Fruit fly (Drosophila melanogaster): Measurements from ENCODE around the gene Pex12.

Gene Pex12

dm6 chr2L:855052-855547 lies 39.3 kb downstream of the Pex12 start, which contains the start of gene CG13949 (continued):
- TF ChIP-seq Hsf (GFP tag; optimal IDR thresholded peaks at IDR 0.05): peak; percentile 64
- peak; percentile 73; the same call in 1 of the 2 replicates for TF ChIP-seq Ada2b (GFP tag; IDR thresholded peaks at IDR 0.05)
- peak; percentile 26; the same call in 1 of the 2 replicates for TF ChIP-seq CG2129 (GFP tag; IDR thresholded peaks at IDR 0.05; ENCODE audit: partially characterized antibody)
- TF ChIP-seq sima (GFP tag; optimal IDR thresholded peaks at IDR 0.05): no peak
- peak; percentile 37 for TF ChIP-seq cwo (GFP tag; optimal IDR thresholded peaks at IDR 0.05)
- TF ChIP-seq CG8290 (GFP tag; optimal IDR thresholded peaks at IDR 0.05): peak; percentile 49
- TF ChIP-seq CG8290 (tag; optimal IDR thresholded peaks at IDR 0.05): peak in 1 of 2 experiments; percentile 80
- peak; percentile 85 for TF ChIP-seq zf30C (GFP tag; optimal IDR thresholded peaks at IDR 0.05)
- no peak for TF ChIP-seq otp (GFP tag; IDR thresholded peaks at IDR 0.05)
- peak; percentile 32 for TF ChIP-seq scrt (GFP tag; optimal IDR thresholded peaks at IDR 0.05)
- no peak for TF ChIP-seq CG10274 (GFP tag; optimal IDR thresholded peaks at IDR 0.05)
- TF ChIP-seq CG7987 (GFP tag; optimal IDR thresholded peaks at IDR 0.05): no peak
- TF ChIP-seq HHEX (GFP tag; optimal IDR thresholded peaks at IDR 0.05): peak; percentile 10
- TF ChIP-seq hb (GFP tag; IDR thresholded peaks at IDR 0.05; ENCODE audit: partially characterized antibody): no peak
- peak; percentile 79 for TF ChIP-seq gro (GFP tag; optimal IDR thresholded peaks at IDR 0.05)
- peak; percentile 57 for TF ChIP-seq HLH54F (GFP tag; optimal IDR thresholded peaks at IDR 0.05)
- peak; percentile 55 for TF ChIP-seq pzg (GFP tag; optimal IDR thresholded peaks at IDR 0.05)
- TF ChIP-seq CG3995 (GFP tag; optimal IDR thresholded peaks at IDR 0.05): peak; percentile 70
- TF ChIP-seq bsh (GFP tag; optimal IDR thresholded peaks at IDR 0.05): peak in 1 of 2 experiments; percentile 58
- TF ChIP-seq CG11723 (GFP tag; optimal IDR thresholded peaks at IDR 0.05): no peak
- peak; percentile 47 for TF ChIP-seq ssp (GFP tag; IDR thresholded peaks at IDR 0.05)
- peak; percentile 32 for TF ChIP-seq Hmx (GFP tag; optimal IDR thresholded peaks at IDR 0.05)
- TF ChIP-seq Myb (GFP tag; optimal IDR thresholded peaks at IDR 0.05): peak; percentile 100
- TF ChIP-seq lilli (GFP tag; optimal IDR thresholded peaks at IDR 0.05): peak; percentile 63
- TF ChIP-seq CG7786 (GFP tag; optimal IDR thresholded peaks at IDR 0.05): no peak
- no peak for TF ChIP-seq CG9437 (GFP tag; optimal IDR thresholded peaks at IDR 0.05)
- TF ChIP-seq Pdp1 (GFP tag; optimal IDR thresholded peaks at IDR 0.05): peak; percentile 1 to 66
- TF ChIP-seq sna (GFP tag; IDR thresholded peaks at IDR 0.05; ENCODE audit: partially characterized antibody): no peak
- TF ChIP-seq MBD-R2 (GFP tag; IDR thresholded peaks at IDR 0.05): peak; percentile 82
- peak; percentile 54 for TF ChIP-seq CG2116 (GFP tag; optimal IDR thresholded peaks at IDR 0.05)
- TF ChIP-seq Hey (tag; optimal IDR thresholded peaks at IDR 0.05): no peak
- TF ChIP-seq salm (tag; optimal IDR thresholded peaks at IDR 0.05): peak; percentile 41
- TF ChIP-seq CG17802 (tag; optimal IDR thresholded peaks at IDR 0.05): no peak
- peak; percentile 34; the same call in 1 of the 2 replicates for TF ChIP-seq cas (GFP tag; IDR thresholded peaks at IDR 0.05)
- no peak for TF ChIP-seq sr (GFP tag; IDR thresholded peaks at IDR 0.05)
- peak; percentile 70 for TF ChIP-seq CG15514 (GFP tag; optimal IDR thresholded peaks at IDR 0.05)
- peak; percentile 17 for TF ChIP-seq CG4820 (GFP tag; optimal IDR thresholded peaks at IDR 0.05)
- no peak for TF ChIP-seq TFAM (GFP tag; optimal IDR thresholded peaks at IDR 0.05)
- peak; percentile 54 for TF ChIP-seq CG11398 (GFP tag; optimal IDR thresholded peaks at IDR 0.05)
- TF ChIP-seq B-H2 (GFP tag; optimal IDR thresholded peaks at IDR 0.05): peak; percentile 25
- TF ChIP-seq CTCF (GFP tag; optimal IDR thresholded peaks at IDR 0.05): peak; percentile 54
- TF ChIP-seq CG14667 (GFP tag; IDR thresholded peaks at IDR 0.05): peak; percentile 51; the same call in 1 of the 2 replicates
- no peak for TF ChIP-seq cato (GFP tag; optimal IDR thresholded peaks at IDR 0.05; ENCODE audit: borderline replicate concordance)
- peak; percentile 80 for TF ChIP-seq H2.0 (GFP tag; IDR thresholded peaks at IDR 0.05)
- peak; percentile 70 for TF ChIP-seq tgo (GFP tag; IDR thresholded peaks at IDR 0.05)
- no peak for TF ChIP-seq eyg (GFP tag; optimal IDR thresholded peaks at IDR 0.05)
- TF ChIP-seq lab (GFP tag; optimal IDR thresholded peaks at IDR 0.05): peak; percentile 85
- peak; percentile 42 for TF ChIP-seq Scr (GFP tag; IDR thresholded peaks at IDR 0.05; ENCODE audit: partially characterized antibody)
- peak in 1 of 2 experiments; percentile 27 for TF ChIP-seq Eip74EF (GFP tag; optimal IDR thresholded peaks at IDR 0.05)
- peak; percentile 41 for TF ChIP-seq Side (GFP tag; optimal IDR thresholded peaks at IDR 0.05)
